Worm (Caenorhabditis elegans) whole organism, mixed stage, embryonic: Measurements from ENCODE around the gene C27C12.3.

Experiments
- ces-1 ChIP-seq: fragments of 150-350 bp; optimal IDR thresholded peaks from 2 replicates; lab custom pipeline; 2014; ENCODE audit warnings: missing biosample characterization, missing genetic modification reagents, missing genetic modification characterization
- elt-3 ChIP-seq: fragments of 150-350 bp; optimal IDR thresholded peaks from 2 replicates; lab custom pipeline; 2014; ENCODE audit warnings: missing biosample characterization, missing genetic modification characterization
- flh-1 ChIP-seq: fragments of 200-800 bp; sonication (Bioruptor generic); optimal IDR thresholded peaks from 2 replicates; lab custom pipeline; 2018; ENCODE audit warnings: mild to moderate bottlenecking, missing genetic modification characterization, moderate library complexity, missing compliant biosample characterization
- lin-13 ChIP-seq: fragments of 150-350 bp; optimal IDR thresholded peaks from 2 replicates; lab custom pipeline; 2014; ENCODE audit warnings: missing biosample characterization, missing genetic modification characterization
- nhr-2 ChIP-seq: fragments of 150-350 bp; optimal IDR thresholded peaks from 2 replicates; lab custom pipeline; 2014; ENCODE audit warnings: missing biosample characterization, missing genetic modification characterization
- nhr-237 ChIP-seq: fragments of 150-350 bp; optimal IDR thresholded peaks from 2 replicates; lab custom pipeline; 2014; ENCODE audit warnings: missing biosample characterization, missing genetic modification characterization
- nhr-76 ChIP-seq: sonication (generic microtip); optimal IDR thresholded peaks from 2 replicates; lab custom pipeline; 2017; ENCODE audit warnings: missing biosample characterization, missing genetic modification characterization
- pha-4 ChIP-seq: fragments of 150-350 bp; optimal IDR thresholded peaks from 2 replicates; lab custom pipeline; 2018; ENCODE audit warnings: missing biosample characterization, missing genetic modification reagents, missing genetic modification characterization
- tbx-8 ChIP-seq: fragments of 200-800 bp; sonication (Bioruptor generic); optimal IDR thresholded peaks from 2 replicates; lab custom pipeline; 2018; ENCODE audit warnings: mild to moderate bottlenecking, missing genetic modification characterization, moderate library complexity, missing compliant biosample characterization
- unc-62 ChIP-seq: fragments of 150-350 bp; optimal IDR thresholded peaks from 2 replicates; lab custom pipeline; 2014; ENCODE audit warnings: missing biosample characterization, missing genetic modification reagents, missing genetic modification characterization
- zip-8 ChIP-seq: fragments of 150-350 bp; optimal IDR thresholded peaks from 2 replicates; lab custom pipeline; 2014; ENCODE audit warnings: missing biosample characterization, missing genetic modification characterization
- ztf-11 ChIP-seq: fragments of 150-350 bp; optimal IDR thresholded peaks from 2 replicates; lab custom pipeline; 2014; ENCODE audit warnings: missing biosample characterization, missing genetic modification characterization

ce11 chrX:14875668-14876067, 10.0 kb upstream of the C27C12.3 start, which contains the start of gene sssh-1:
- no peak for TF ChIP-seq nhr-76 (tag; lab: Kevin White, UChicago)
- TF ChIP-seq lin-13 (tag; lab: Kevin White, UChicago) = no peak
- no peak for TF ChIP-seq tbx-8 (GFP tag; lab: Kevin White, UChicago)
- no peak for TF ChIP-seq ztf-11 (tag; lab: Kevin White, UChicago)
- TF ChIP-seq flh-1 (GFP tag; lab: Kevin White, UChicago) = no peak
- no peak for TF ChIP-seq unc-62 (GFP tag; lab: Kevin White, UChicago)
- no peak for TF ChIP-seq zip-8 (tag; lab: Kevin White, UChicago)
- TF ChIP-seq ces-1 = no peak
- no peak for TF ChIP-seq nhr-2 (tag; lab: Kevin White, UChicago)
- no peak for TF ChIP-seq pha-4
- no peak for TF ChIP-seq elt-3 (tag; lab: Kevin White, UChicago)
- no peak for TF ChIP-seq nhr-237 (tag; lab: Kevin White, UChicago)
